Worm (Caenorhabditis elegans) whole organism, L1 larva: ENCODE measurements around the gene btb-22.
A peak's percentile ranks its signal among the peaks of the same experiment; 100 is the strongest.

Experiments
- C04F5.9 ChIP-seq: sonication (generic microtip); optimal IDR thresholded peaks from 2 replicates; lab custom pipeline; 2016; ENCODE audit warnings: missing genetic modification characterization, missing compliant biosample characterization
- ceh-8 ChIP-seq: fragments of 200-800 bp; sonication (Bioruptor generic); optimal IDR thresholded peaks from 2 replicates; lab custom pipeline; 2018; ENCODE audit warnings: mild to moderate bottlenecking, missing genetic modification characterization, moderate library complexity, missing compliant biosample characterization
- ceh-90 ChIP-seq: sonication (generic microtip); optimal IDR thresholded peaks from 2 replicates; lab custom pipeline; 2016; ENCODE audit warnings: missing genetic modification characterization, missing compliant biosample characterization
- ces-1 ChIP-seq: fragments of 150-350 bp; optimal IDR thresholded peaks from 2 replicates; lab custom pipeline; 2014; ENCODE audit warnings: missing biosample characterization, missing genetic modification reagents, missing genetic modification characterization
- dpl-1 ChIP-seq, 3 experiments: fragments of 150-350 bp in 2 of 3; sonication (generic microtip) in 1 of 3; optimal IDR thresholded peaks; 2 replicates each; lab custom pipeline; 2014 to 2017; ENCODE audit warnings: missing biosample characterization in 3 of 3, missing genetic modification characterization in 3 of 3, missing genetic modification reagents in 3 of 3
- dsc-1 ChIP-seq: sonication (generic microtip); optimal IDR thresholded peaks from 2 replicates; lab custom pipeline; 2016; ENCODE audit warnings: mild to moderate bottlenecking, missing genetic modification characterization, missing compliant biosample characterization
- efl-1 ChIP-seq, 4 experiments: fragments of 150-350 bp; optimal IDR thresholded peaks in 3 of 4; peaks in 1 of 4; 1 replicate in 1 of 4; 2 replicates in 3 of 4; lab custom pipeline; 2014; ENCODE audit warnings: missing biosample characterization in 2 of 4, missing genetic modification characterization in 2 of 4, missing genetic modification reagents in 2 of 4
- egl-13 ChIP-seq: sonication (generic microtip); optimal IDR thresholded peaks from 2 replicates; lab custom pipeline; 2016; ENCODE audit warnings: missing genotype, missing genetic modification reagents, missing genetic modification characterization, missing compliant biosample characterization
- elt-3 ChIP-seq, 6 experiments: fragments of 150-350 bp in 1 of 6; sonication (generic microtip); optimal IDR thresholded peaks; 2 replicates each; lab custom pipeline; 2017 to 2018; ENCODE audit warnings: missing biosample characterization in 6 of 6, missing genetic modification characterization in 6 of 6, inconsistent platforms in 1 of 6
- fkh-10 ChIP-seq: sonication (generic microtip); optimal IDR thresholded peaks from 2 replicates; lab custom pipeline; 2017; ENCODE audit warnings: missing biosample characterization, missing genetic modification reagents, missing genetic modification characterization
- fkh-4 ChIP-seq: sonication (generic microtip); optimal IDR thresholded peaks from 2 replicates; lab custom pipeline; 2016; ENCODE audit warnings: missing compliant biosample characterization, missing genetic modification characterization, borderline replicate concordance
- fkh-8 ChIP-seq: sonication (generic microtip); optimal IDR thresholded peaks from 2 replicates; lab custom pipeline; 2016; ENCODE audit warnings: mild to moderate bottlenecking, missing genetic modification characterization, missing compliant biosample characterization
- fos-1 ChIP-seq: fragments of 150-350 bp; optimal IDR thresholded peaks from 2 replicates; lab custom pipeline; 2014; ENCODE audit warnings: missing biosample characterization, missing genetic modification characterization
- grh-1 ChIP-seq: fragments of 200-800 bp; sonication (Bioruptor generic); IDR thresholded peaks from 2 replicates; pipeline ENCODE4 v1.3.6; 2022; ENCODE audit warnings: missing genetic modification reagents, missing genetic modification characterization, missing compliant biosample characterization
- hlh-17 ChIP-seq: fragments of 200-800 bp; sonication (Bioruptor generic); optimal IDR thresholded peaks from 2 replicates; lab custom pipeline; 2018; ENCODE audit warnings: missing genetic modification characterization, mild to moderate bottlenecking, missing compliant biosample characterization, moderate library complexity, borderline replicate concordance
- hpl-2 ChIP-seq: fragments of 150-350 bp; optimal IDR thresholded peaks from 2 replicates; lab custom pipeline; 2014; ENCODE audit warnings: missing biosample characterization, missing genetic modification reagents, missing genetic modification characterization
- irx-1 ChIP-seq: sonication (generic microtip); optimal IDR thresholded peaks from 2 replicates; lab custom pipeline; 2016; ENCODE audit warnings: missing genetic modification characterization, missing compliant biosample characterization
- isw-1 ChIP-seq: fragments of 200-800 bp; sonication (Bioruptor generic); IDR thresholded peaks from 2 replicates; pipeline ENCODE4 v1.3.6; 2022; ENCODE audit warnings: missing genetic modification characterization, missing compliant biosample characterization
- lin-39 ChIP-seq: fragments of 150-350 bp; optimal IDR thresholded peaks from 2 replicates; lab custom pipeline; 2014; ENCODE audit warnings: missing biosample characterization, missing genetic modification reagents, missing genetic modification characterization
- lir-3 ChIP-seq: sonication (generic microtip); optimal IDR thresholded peaks from 2 replicates; lab custom pipeline; 2016; ENCODE audit warnings: mild to moderate bottlenecking, missing genetic modification characterization, moderate library complexity, missing compliant biosample characterization; ENCODE audit not compliant: poor library complexity
- mep-1 ChIP-seq: fragments of 150-350 bp; optimal IDR thresholded peaks from 2 replicates; lab custom pipeline; 2014; ENCODE audit warnings: missing biosample characterization, missing genetic modification characterization
- nhr-12 ChIP-seq: sonication (generic microtip); optimal IDR thresholded peaks from 2 replicates; lab custom pipeline; 2017; ENCODE audit warnings: missing biosample characterization, missing genetic modification characterization
- nhr-237 ChIP-seq: fragments of 150-350 bp; optimal IDR thresholded peaks from 2 replicates; lab custom pipeline; 2014; ENCODE audit warnings: missing biosample characterization, missing genetic modification characterization
- nhr-71 ChIP-seq: sonication (generic microtip); optimal IDR thresholded peaks from 2 replicates; lab custom pipeline; 2016; ENCODE audit warnings: mild to moderate bottlenecking, missing genetic modification characterization, moderate library complexity, missing compliant biosample characterization
- rnt-1 ChIP-seq: sonication (generic microtip); optimal IDR thresholded peaks from 2 replicates; lab custom pipeline; 2016; ENCODE audit warnings: mild to moderate bottlenecking, missing genetic modification characterization, moderate library complexity, missing compliant biosample characterization
- skn-1 ChIP-seq: fragments of 150-350 bp; optimal IDR thresholded peaks from 2 replicates; lab custom pipeline; 2014; ENCODE audit warnings: missing biosample characterization, missing genetic modification characterization
- sox-4 ChIP-seq: sonication (generic microtip); optimal IDR thresholded peaks from 2 replicates; lab custom pipeline; 2016; ENCODE audit warnings: missing genetic modification characterization, missing compliant biosample characterization
- tlp-1 ChIP-seq: fragments of 150-350 bp; optimal IDR thresholded peaks from 2 replicates; lab custom pipeline; 2014; ENCODE audit warnings: missing biosample characterization, missing genetic modification characterization
- unc-130 ChIP-seq: fragments of 150-350 bp; optimal IDR thresholded peaks from 2 replicates; lab custom pipeline; 2017; ENCODE audit warnings: missing biosample characterization, missing genetic modification characterization, inconsistent platforms
- unc-86 ChIP-seq: sonication (generic microtip); optimal IDR thresholded peaks from 2 replicates; lab custom pipeline; 2016; ENCODE audit warnings: missing genetic modification characterization, missing compliant biosample characterization
- xbp-1 ChIP-seq: sonication (generic microtip); optimal IDR thresholded peaks from 2 replicates; lab custom pipeline; 2016; ENCODE audit warnings: missing genetic modification characterization, missing compliant biosample characterization
- zag-1 ChIP-seq: fragments of 150-350 bp; optimal IDR thresholded peaks from 2 replicates; lab custom pipeline; 2014; ENCODE audit warnings: missing biosample characterization, missing genetic modification characterization
- zip-4 ChIP-seq: fragments of 200-800 bp; sonication (Bioruptor generic); optimal IDR thresholded peaks from 2 replicates; lab custom pipeline; 2018; ENCODE audit warnings: mild to moderate bottlenecking, missing genetic modification characterization, moderate library complexity, missing compliant biosample characterization
- ztf-11 ChIP-seq, 2 experiments: sonication (generic microtip); optimal IDR thresholded peaks; 2 replicates each; lab custom pipeline; 2016 to 2017; ENCODE audit warnings: missing genetic modification characterization in 2 of 2, missing biosample characterization in 1 of 2, missing compliant biosample characterization in 1 of 2
- ztf-4 ChIP-seq: fragments of 150-350 bp; optimal IDR thresholded peaks from 2 replicates; lab custom pipeline; 2014; ENCODE audit warnings: missing biosample characterization, missing genetic modification characterization

Gene btb-22

DNA sequence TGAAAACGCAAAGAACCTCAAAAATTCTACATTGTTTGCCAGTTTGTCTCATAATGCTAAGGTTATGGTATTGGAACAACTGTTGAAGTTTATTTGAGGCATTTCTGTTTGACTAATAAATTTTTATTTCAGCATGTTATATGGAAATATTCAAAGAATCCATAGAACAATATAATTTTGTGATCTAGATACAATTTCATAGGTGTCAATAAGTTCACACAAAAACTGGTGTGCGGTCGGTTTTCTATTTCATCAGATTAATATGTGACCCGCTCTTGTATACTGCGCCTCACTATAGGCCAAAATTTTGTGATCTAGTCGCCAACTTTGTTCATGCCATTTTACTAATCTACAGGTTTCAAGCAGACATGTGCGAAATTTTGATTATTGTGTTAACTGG is at the start of gene btb-22:
Gene btb-22, plus strand, starts transcription at position 301 of the 400 bp plus-strand sequence.
- no peak for TF ChIP-seq efl-1 (optimal IDR thresholded peaks at IDR 0.05; lab: Kevin White, UChicago)
- TF ChIP-seq efl-1 (GFP tag; optimal IDR thresholded peaks at IDR 0.05 in 1 of 2; lab: Kevin White, UChicago) = peak in 1 of 2 experiments; percentile 66
- no peak for TF ChIP-seq tlp-1 (tag; lab: Kevin White, UChicago)
- TF ChIP-seq, all 84 proteins: peak for 1

DNA sequence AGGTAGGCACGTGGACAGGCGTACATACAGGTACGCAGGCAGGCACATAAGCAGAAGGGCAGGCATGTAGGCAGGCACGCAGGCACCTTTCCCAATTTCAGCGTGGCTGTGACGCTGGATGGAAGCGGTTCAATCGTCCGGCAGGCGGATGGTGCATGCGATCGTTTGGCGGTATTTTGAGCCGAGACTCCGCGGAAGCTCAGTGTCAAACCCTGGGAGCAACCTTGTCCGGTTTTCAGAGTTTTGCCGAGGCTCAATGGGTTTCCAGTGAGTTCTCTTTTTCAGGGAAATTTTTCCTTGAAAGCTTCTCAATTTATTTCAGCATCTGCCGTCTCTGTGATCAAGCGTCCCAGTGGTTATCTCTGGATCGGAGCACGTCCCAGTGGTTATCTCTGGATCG is 49.4 kb upstream of the btb-22 start:
- no peak for TF ChIP-seq dpl-1 (GFP tag; optimal IDR thresholded peaks at IDR 0.05; lab: Kevin White, UChicago)
- TF ChIP-seq xbp-1 = no peak
- TF ChIP-seq hpl-2 (GFP tag; lab: Kevin White, UChicago) = no peak
- TF ChIP-seq ceh-8 (GFP tag; lab: Kevin White, UChicago) = no peak
- TF ChIP-seq tlp-1 (tag; lab: Kevin White, UChicago) = no peak
- no peak for TF ChIP-seq fos-1 (tag; lab: Kevin White, UChicago)
- TF ChIP-seq lin-39 (tag; lab: Kevin White, UChicago) = no peak
- no peak for TF ChIP-seq grh-1 (GFP tag; lab: Robert Waterston, UW)
- no peak for TF ChIP-seq ztf-11 (tag; optimal IDR thresholded peaks at IDR 0.05; lab: Kevin White, UChicago)
- TF ChIP-seq fkh-10 (GFP tag; lab: Kevin White, UChicago) = no peak
- TF ChIP-seq skn-1 (tag; lab: Kevin White, UChicago) = no peak
- no peak for TF ChIP-seq hlh-17
- no peak for TF ChIP-seq irx-1 (tag; lab: Kevin White, UChicago)
- no peak for TF ChIP-seq dsc-1 (tag; lab: Kevin White, UChicago)
- no peak for TF ChIP-seq ztf-4
- TF ChIP-seq nhr-12 (tag; lab: Kevin White, UChicago) = no peak
- TF ChIP-seq zip-4 (GFP tag; lab: Kevin White, UChicago) = no peak
- TF ChIP-seq sox-4 (tag; lab: Kevin White, UChicago) = no peak

DNA sequence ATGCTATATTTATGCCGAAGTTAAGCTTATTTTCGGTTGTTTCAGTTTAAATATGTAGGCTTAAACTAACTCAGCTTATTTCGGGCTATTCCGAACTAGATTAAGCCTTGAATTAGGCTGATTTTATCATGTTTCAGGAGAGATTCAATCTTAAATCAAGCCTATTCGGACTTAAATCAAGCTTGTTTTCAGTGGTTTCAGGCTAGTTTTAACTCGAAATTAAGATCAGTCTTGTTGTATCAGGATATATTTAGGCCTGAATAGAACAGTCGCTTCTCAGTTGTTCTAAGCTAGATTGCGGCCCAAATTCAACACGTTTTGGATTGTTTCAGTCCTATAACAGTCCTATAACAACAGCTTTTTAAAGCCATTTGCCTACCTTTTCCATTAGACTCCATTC is 47.8 kb upstream of the btb-22 start:
- TF ChIP-seq egl-13 (no peak), rnt-1 (tag; lab: Kevin White, UChicago) (no peak), ceh-90 (no peak)

DNA sequence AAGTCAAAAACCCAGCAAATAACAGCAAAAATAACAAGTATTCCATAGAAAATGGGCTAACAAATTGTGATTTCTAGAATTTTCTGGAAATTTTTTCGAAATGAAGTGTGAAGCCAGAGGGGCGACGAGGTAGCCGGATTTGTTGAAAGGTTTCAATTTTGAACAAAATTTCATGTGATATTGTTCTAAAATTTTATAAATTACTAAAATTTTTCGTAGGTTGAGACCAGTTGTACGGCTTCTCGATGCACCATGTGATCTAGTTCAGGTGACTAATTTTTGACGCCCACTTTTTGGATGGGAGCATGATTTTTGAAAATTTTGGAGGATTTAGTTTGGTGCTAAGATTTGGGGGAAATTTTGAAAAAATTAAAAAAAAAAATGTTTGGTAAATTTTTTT is 40.3 kb upstream of the btb-22 start, which contains the start of gene gcy-19:
Gene gcy-19, minus strand, starts transcription at position 101 of the 400 bp plus-strand sequence.
- TF ChIP-seq fkh-4 (tag; lab: Kevin White, UChicago) (no peak), isw-1 (GFP tag; lab: Robert Waterston, UW) (no peak), nhr-71 (no peak), nhr-237 (tag; lab: Kevin White, UChicago) (no peak), zag-1 (tag; lab: Kevin White, UChicago) (no peak), lir-3 (tag; lab: Kevin White, UChicago) (no peak), dsc-1 (tag; lab: Kevin White, UChicago) (no peak), dpl-1 (GFP tag; optimal IDR thresholded peaks at IDR 0.05; lab: Kevin White, UChicago) (no peak), unc-130 (tag; lab: Kevin White, UChicago) (no peak), mep-1 (tag; lab: Kevin White, UChicago) (no peak), elt-3 (tag; optimal IDR thresholded peaks at IDR 0.05; lab: Kevin White, UChicago) (no peak), fkh-8 (tag; lab: Kevin White, UChicago) (no peak), unc-86 (tag; lab: Kevin White, UChicago) (no peak), C04F5.9 (tag; lab: Kevin White, UChicago) (no peak), egl-13 (no peak), ces-1 (no peak), irx-1 (tag; lab: Kevin White, UChicago) (no peak)
